Worm (Caenorhabditis elegans) whole organism, mixed stage, embryonic: ENCODE measurements around the gene dgk-4.

Experiments
- blmp-1 ChIP-seq: fragments of 150-350 bp; optimal IDR thresholded peaks from 2 replicates; lab custom pipeline; 2014; ENCODE audit warnings: missing biosample characterization, missing genetic modification characterization
- ceh-39 ChIP-seq: fragments of 150-350 bp; optimal IDR thresholded peaks from 2 replicates; lab custom pipeline; 2014; ENCODE audit warnings: missing biosample characterization, missing genetic modification characterization
- ceh-43 ChIP-seq: fragments of 200-800 bp; sonication (Bioruptor generic); optimal IDR thresholded peaks from 2 replicates; lab custom pipeline; 2018; ENCODE audit warnings: mild to moderate bottlenecking, missing genetic modification characterization, moderate library complexity, missing compliant biosample characterization
- ceh-83 ChIP-seq: fragments of 200-800 bp; sonication (Bioruptor generic); optimal IDR thresholded peaks from 2 replicates; lab custom pipeline; 2018; ENCODE audit warnings: mild to moderate bottlenecking, missing genetic modification characterization, missing compliant biosample characterization
- ces-1 ChIP-seq: fragments of 150-350 bp; optimal IDR thresholded peaks from 2 replicates; lab custom pipeline; 2014; ENCODE audit warnings: missing biosample characterization, missing genetic modification reagents, missing genetic modification characterization
- cnd-1 ChIP-seq: fragments of 200-800 bp; sonication (Bioruptor generic); optimal IDR thresholded peaks from 2 replicates; lab custom pipeline; 2018; ENCODE audit warnings: mild to moderate bottlenecking, missing genetic modification characterization, missing compliant biosample characterization
- elt-1 ChIP-seq: sonication (generic microtip); optimal IDR thresholded peaks from 2 replicates; lab custom pipeline; 2017; ENCODE audit warnings: missing genetic modification characterization, mild to moderate bottlenecking, missing compliant biosample characterization, antibody characterized with exemption, moderate library complexity, borderline replicate concordance; ENCODE audit not compliant: insufficient read depth
- flh-1 ChIP-seq: fragments of 200-800 bp; sonication (Bioruptor generic); optimal IDR thresholded peaks from 2 replicates; lab custom pipeline; 2018; ENCODE audit warnings: mild to moderate bottlenecking, missing genetic modification characterization, moderate library complexity, missing compliant biosample characterization
- ham-2 ChIP-seq: fragments of 200-800 bp; sonication (Bioruptor generic); optimal IDR thresholded peaks from 2 replicates; lab custom pipeline; 2018; ENCODE audit warnings: mild to moderate bottlenecking, missing genetic modification characterization, missing compliant biosample characterization
- hlh-1 ChIP-seq: fragments of 150-350 bp; optimal IDR thresholded peaks from 2 replicates; lab custom pipeline; 2014; ENCODE audit warnings: missing biosample characterization, missing genetic modification reagents, missing genetic modification characterization
- lin-13 ChIP-seq: fragments of 150-350 bp; optimal IDR thresholded peaks from 2 replicates; lab custom pipeline; 2014; ENCODE audit warnings: missing biosample characterization, missing genetic modification characterization
- lin-32 ChIP-seq: fragments of 200-800 bp; sonication (Bioruptor generic); optimal IDR thresholded peaks from 2 replicates; lab custom pipeline; 2018; ENCODE audit warnings: mild to moderate bottlenecking, missing genetic modification characterization, missing compliant biosample characterization
- mab-5 ChIP-seq: fragments of 150-350 bp; optimal IDR thresholded peaks from 2 replicates; lab custom pipeline; 2014; ENCODE audit warnings: missing biosample characterization, missing genetic modification characterization
- mls-2 ChIP-seq: sonication (generic microtip); optimal IDR thresholded peaks from 2 replicates; lab custom pipeline; 2016; ENCODE audit warnings: mild to moderate bottlenecking, missing genetic modification characterization, moderate library complexity, missing compliant biosample characterization
- nhr-12 ChIP-seq: fragments of 150-350 bp; optimal IDR thresholded peaks from 2 replicates; lab custom pipeline; 2014; ENCODE audit warnings: missing biosample characterization, missing genetic modification characterization
- nhr-2 ChIP-seq: fragments of 150-350 bp; optimal IDR thresholded peaks from 2 replicates; lab custom pipeline; 2014; ENCODE audit warnings: missing biosample characterization, missing genetic modification characterization
- nhr-237 ChIP-seq: fragments of 150-350 bp; optimal IDR thresholded peaks from 2 replicates; lab custom pipeline; 2014; ENCODE audit warnings: missing biosample characterization, missing genetic modification characterization
- nhr-28 ChIP-seq: fragments of 150-350 bp; optimal IDR thresholded peaks from 2 replicates; lab custom pipeline; 2014; ENCODE audit warnings: missing biosample characterization, missing genetic modification characterization
- nhr-76 ChIP-seq: sonication (generic microtip); optimal IDR thresholded peaks from 2 replicates; lab custom pipeline; 2017; ENCODE audit warnings: missing biosample characterization, missing genetic modification characterization
- pha-4 ChIP-seq: fragments of 150-350 bp; optimal IDR thresholded peaks from 2 replicates; lab custom pipeline; 2018; ENCODE audit warnings: missing biosample characterization, missing genetic modification reagents, missing genetic modification characterization
- sem-2 ChIP-seq: fragments of 200-800 bp; sonication (Bioruptor generic); optimal IDR thresholded peaks from 2 replicates; lab custom pipeline; 2018; ENCODE audit warnings: mild to moderate bottlenecking, missing genetic modification characterization, missing compliant biosample characterization
- sptf-1 ChIP-seq: sonication (generic microtip); optimal IDR thresholded peaks from 2 replicates; lab custom pipeline; 2017; ENCODE audit warnings: mild to moderate bottlenecking, missing genetic modification characterization, moderate library complexity, missing compliant biosample characterization
- tbx-8 ChIP-seq: fragments of 200-800 bp; sonication (Bioruptor generic); optimal IDR thresholded peaks from 2 replicates; lab custom pipeline; 2018; ENCODE audit warnings: mild to moderate bottlenecking, missing genetic modification characterization, moderate library complexity, missing compliant biosample characterization
- unc-39 ChIP-seq: fragments of 150-350 bp; optimal IDR thresholded peaks from 2 replicates; lab custom pipeline; 2014; ENCODE audit warnings: missing biosample characterization, missing genetic modification characterization
- unc-62 ChIP-seq: fragments of 150-350 bp; optimal IDR thresholded peaks from 2 replicates; lab custom pipeline; 2014; ENCODE audit warnings: missing biosample characterization, missing genetic modification reagents, missing genetic modification characterization
- zip-8 ChIP-seq: fragments of 150-350 bp; optimal IDR thresholded peaks from 2 replicates; lab custom pipeline; 2014; ENCODE audit warnings: missing biosample characterization, missing genetic modification characterization
- ztf-11 ChIP-seq: fragments of 150-350 bp; optimal IDR thresholded peaks from 2 replicates; lab custom pipeline; 2014; ENCODE audit warnings: missing biosample characterization, missing genetic modification characterization

Gene dgk-4

DNA sequence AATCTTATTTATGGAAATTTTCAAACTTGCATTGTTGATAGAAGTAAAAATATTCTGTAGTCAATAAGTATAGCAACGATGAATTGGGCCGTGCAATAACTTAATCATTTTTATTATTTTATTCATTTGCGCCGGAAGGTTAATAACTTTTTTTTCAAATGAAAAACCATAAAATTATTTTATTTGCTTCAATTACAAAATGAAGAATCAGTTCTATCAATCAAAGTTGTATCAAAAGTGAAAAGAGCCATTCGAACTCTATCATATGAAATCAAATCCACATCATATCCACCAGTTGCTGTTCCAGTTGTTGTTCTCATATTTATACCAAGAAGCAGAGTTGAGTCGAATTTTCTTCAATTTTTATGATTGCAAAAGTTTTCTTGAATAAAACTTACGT lies 17.4 kb downstream of the dgk-4 start, which contains the start of gene cyp-33E1:
cyp-33E1 (minus strand) TSS at position 101 of the 400 bp plus-strand sequence.
- no peak for TF ChIP-seq blmp-1
- no peak for TF ChIP-seq elt-1 (tag; lab: Kevin White, UChicago)

DNA sequence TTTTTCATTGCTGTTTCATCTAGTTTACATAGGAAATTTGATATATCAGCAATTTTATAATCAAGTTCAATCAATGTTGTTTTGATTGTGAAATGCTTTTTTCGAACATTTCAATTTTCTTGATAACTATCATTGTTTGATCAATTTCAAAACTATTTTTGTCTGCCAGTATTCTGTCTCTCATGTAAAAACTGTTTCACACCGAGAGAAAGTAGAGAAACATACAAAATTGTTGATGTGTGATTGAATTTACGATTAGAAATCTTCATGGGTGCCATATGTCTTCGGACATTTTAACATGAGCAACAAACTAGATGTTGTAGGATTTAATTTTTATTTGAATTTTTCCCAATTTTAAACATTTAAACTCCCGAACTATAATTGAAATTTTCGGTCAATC lies 19.6 kb downstream of the dgk-4 start, which contains the start of gene C49C8.2:
C49C8.2 (plus strand) TSS at position 393 of the 400 bp plus-strand sequence.
- TF ChIP-seq ceh-39 (tag; lab: Kevin White, UChicago) (no peak), mls-2 (tag; lab: Kevin White, UChicago) (no peak), unc-62 (no peak), nhr-237 (no peak), flh-1 (no peak), tbx-8 (GFP tag; lab: Kevin White, UChicago) (no peak), mab-5 (tag; lab: Kevin White, UChicago) (no peak)

DNA sequence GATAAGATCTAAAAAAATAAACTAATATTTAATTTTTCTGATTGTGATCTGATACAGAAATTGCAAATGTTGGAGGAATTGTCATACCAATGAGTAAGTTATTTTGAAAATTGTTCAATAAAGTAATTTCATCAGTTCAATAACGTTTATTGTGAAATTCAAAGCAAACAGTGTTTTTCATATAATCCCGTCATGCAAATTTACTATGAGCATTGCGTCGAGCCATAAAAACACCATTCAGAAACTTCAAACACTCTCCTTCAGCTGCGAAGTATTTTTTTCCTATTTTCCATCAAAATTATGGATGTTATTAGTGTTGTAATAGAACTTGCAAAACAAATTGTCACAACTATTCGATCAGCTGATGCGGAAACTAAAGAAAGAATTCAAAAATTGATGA lies 20.7 kb downstream of the dgk-4 start, which contains the start of gene C49C8.8:
C49C8.8 (plus strand) TSS at position 301 of the 400 bp plus-strand sequence.
- no peak for TF ChIP-seq sptf-1 (tag; lab: Kevin White, UChicago)
- TF ChIP-seq flh-1, result no peak
- no peak for TF ChIP-seq nhr-76 (tag; lab: Kevin White, UChicago)
- no peak for TF ChIP-seq cnd-1 (tag; lab: Kevin White, UChicago)
- TF ChIP-seq lin-13, result no peak
- TF ChIP-seq nhr-2 (tag; lab: Kevin White, UChicago), result no peak
- TF ChIP-seq pha-4 (tag; lab: Kevin White, UChicago), result no peak
- TF ChIP-seq tbx-8 (GFP tag; lab: Kevin White, UChicago), result no peak

DNA sequence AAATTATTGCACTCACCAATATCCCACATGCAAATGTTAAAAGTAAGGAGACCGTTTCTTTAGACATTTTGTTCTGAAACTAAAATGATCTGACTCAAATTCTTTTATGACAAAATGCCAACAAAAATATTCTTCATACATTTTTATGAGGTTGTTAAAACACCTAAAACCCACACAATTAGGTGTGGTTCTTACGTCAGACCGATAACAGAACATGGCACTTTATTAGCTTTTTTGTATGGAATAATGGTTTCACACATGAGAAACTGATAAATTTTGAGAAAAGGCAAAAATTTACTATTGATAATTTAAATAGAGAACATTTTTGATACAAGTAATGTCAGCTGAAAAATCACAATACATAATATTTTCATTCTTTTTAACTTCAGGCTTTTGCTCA lies 22.5 kb downstream of the dgk-4 start, which contains the start of gene C49C8.5:
C49C8.5 (minus strand) TSS at position 73 of the 400 bp plus-strand sequence.
- TF ChIP-seq blmp-1, result no peak
- TF ChIP-seq tbx-8 (GFP tag; lab: Kevin White, UChicago), result no peak

DNA sequence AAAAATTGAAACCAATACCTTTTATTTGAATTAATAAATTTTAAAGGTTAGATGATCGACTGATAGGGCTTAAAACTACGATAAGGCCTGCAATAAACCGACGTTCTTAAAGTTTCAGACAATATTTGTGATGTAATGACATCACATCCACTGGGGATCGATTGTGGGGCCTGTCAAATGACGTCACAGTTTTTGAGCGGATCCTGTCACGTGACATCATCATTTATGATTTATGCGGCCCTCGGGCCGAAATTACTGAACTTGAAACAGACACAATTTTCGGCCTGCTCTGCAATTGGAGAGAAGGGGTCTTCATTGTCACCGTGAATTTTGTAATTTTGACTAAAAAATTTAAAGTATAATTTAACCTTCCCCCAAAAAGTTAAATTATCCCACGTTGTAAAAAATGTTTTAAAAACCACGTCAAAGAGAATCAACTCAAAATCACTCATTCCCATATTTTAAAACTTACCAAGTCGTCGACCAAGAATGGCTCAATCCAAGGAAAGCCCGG lies 23.0 kb downstream of the dgk-4 start, which contains the start of gene C49C8.1:
C49C8.1 (plus strand) TSS at position 464 of the 514 bp plus-strand sequence.
- peak; percentile 92 for TF ChIP-seq zip-8 (tag; lab: Kevin White, UChicago)
- TF ChIP-seq unc-39 (tag; lab: Kevin White, UChicago), result no peak

DNA sequence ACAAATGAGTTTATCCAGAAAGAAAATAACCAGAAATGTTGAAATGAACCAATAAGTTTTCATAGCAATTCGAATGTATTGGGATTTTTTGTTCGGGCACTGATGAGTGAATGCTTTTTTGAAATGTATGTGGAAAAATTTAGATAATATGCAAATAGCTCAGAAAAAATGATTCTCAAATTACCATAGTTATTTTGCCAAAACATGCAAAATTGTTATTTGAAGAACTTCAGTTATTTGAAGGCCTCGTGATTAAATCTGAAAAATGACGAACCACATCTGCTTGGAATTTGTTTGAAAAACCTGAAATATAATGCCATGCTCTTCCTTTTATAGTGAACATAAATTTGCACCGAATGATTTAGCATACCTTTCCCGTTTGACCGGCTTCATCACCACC lies 27.0 kb downstream of the dgk-4 start, which contains the start of gene C49C8.6:
C49C8.6 (minus strand) TSS at position 101 of the 400 bp plus-strand sequence.
- TF ChIP-seq unc-62 (no peak), lin-32 (GFP tag; lab: Kevin White, UChicago) (no peak)

DNA sequence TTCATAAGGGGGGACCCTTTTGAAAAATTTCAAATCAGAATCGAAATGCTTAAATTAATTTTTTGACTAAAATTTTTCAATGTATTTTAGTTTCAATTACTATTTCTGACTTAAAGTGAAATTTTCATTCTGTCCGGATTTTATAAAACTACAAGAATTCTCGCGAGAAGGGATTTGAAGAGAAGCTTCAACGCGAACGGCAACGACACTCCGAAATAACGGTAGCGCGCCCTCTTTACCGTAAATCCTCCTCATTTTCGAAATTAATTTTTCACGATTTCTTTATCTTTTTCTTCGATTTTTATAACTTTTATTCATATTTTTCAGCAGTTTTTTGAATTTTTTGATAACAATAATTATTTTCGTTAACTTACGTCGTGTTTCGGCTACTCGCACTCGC lies 34.6 kb downstream of the dgk-4 start:
- TF ChIP-seq unc-39 (tag; lab: Kevin White, UChicago) (no peak), blmp-1 (no peak), unc-62 (no peak), ceh-83 (no peak), nhr-12 (tag; lab: Kevin White, UChicago) (no peak), lin-32 (GFP tag; lab: Kevin White, UChicago) (no peak), sem-2 (GFP tag; lab: Kevin White, UChicago) (no peak), elt-1 (tag; lab: Kevin White, UChicago) (no peak), ham-2 (GFP tag; lab: Kevin White, UChicago) (no peak), sptf-1 (tag; lab: Kevin White, UChicago) (no peak), lin-13 (no peak), nhr-28 (tag; lab: Kevin White, UChicago) (no peak), hlh-1 (tag; lab: Kevin White, UChicago) (no peak), nhr-76 (tag; lab: Kevin White, UChicago) (no peak), ces-1 (no peak), flh-1 (no peak), nhr-2 (tag; lab: Kevin White, UChicago) (no peak), ceh-43 (GFP tag; lab: Kevin White, UChicago) (no peak), pha-4 (tag; lab: Kevin White, UChicago) (no peak), ztf-11 (no peak)
